Fruit fly (Drosophila melanogaster) Kc167 (cell line): ENCODE data around the gene ClpX.

Experiments
- Sin3A ChIP-seq: fragments of >200 bp; optimal IDR thresholded peaks from 2 replicates; lab custom pipeline; 2018; ENCODE audit warnings: missing external identifiers
- h ChIP-seq: fragments of >200 bp; optimal IDR thresholded peaks from 3 replicates; lab custom pipeline; 2018; ENCODE audit warnings: missing external identifiers
- insv ChIP-seq: fragments of >200 bp; optimal IDR thresholded peaks from 3 replicates; lab custom pipeline; 2018; ENCODE audit warnings: missing external identifiers
- psq ChIP-seq: fragments of >200 bp; optimal IDR thresholded peaks from 2 replicates; lab custom pipeline; 2017; ENCODE audit warnings: missing external identifiers
- ttk ChIP-seq: sonication (Bioruptor generic); optimal IDR thresholded peaks from 2 replicates; lab custom pipeline; 2017; ENCODE audit warnings: missing external identifiers

- TF ChIP-seq psq (lab: Kevin White, UChicago): no peak
- no peak for TF ChIP-seq ttk (lab: Kevin White, UChicago)
- TF ChIP-seq insv: no peak
- no peak for TF ChIP-seq Sin3A
- no peak for TF ChIP-seq h
Measured at dm6 chr3R:19858017-19858659, 45.4 kb downstream of the ClpX start.
